Worm (Caenorhabditis elegans) whole organism, L1 larva: ENCODE data around the gene C16D9.5.

ENCODE experiments used
- aha-1 ChIP-seq: fragments of 150-350 bp; optimal IDR thresholded peaks from 2 replicates; lab custom pipeline; 2014; ENCODE audit warnings: missing biosample characterization, missing genetic modification characterization
- ama-1 ChIP-seq: fragments of 150-350 bp; optimal IDR thresholded peaks from 2 replicates; lab custom pipeline; 2014
- blmp-1 ChIP-seq: fragments of 150-350 bp; optimal IDR thresholded peaks from 2 replicates; lab custom pipeline; 2014; ENCODE audit warnings: missing biosample characterization, missing genetic modification characterization
- dpl-1 ChIP-seq, 3 experiments: fragments of 150-350 bp in 2 of 3; sonication (generic microtip) in 1 of 3; optimal IDR thresholded peaks; 2 replicates each; lab custom pipeline; 2014 to 2017; ENCODE audit warnings: missing biosample characterization in 3 of 3, missing genetic modification characterization in 3 of 3, missing genetic modification reagents in 3 of 3
- dsc-1 ChIP-seq: sonication (generic microtip); optimal IDR thresholded peaks from 2 replicates; lab custom pipeline; 2016; ENCODE audit warnings: mild to moderate bottlenecking, missing genetic modification characterization, missing compliant biosample characterization
- efl-1 ChIP-seq, 4 experiments: fragments of 150-350 bp; optimal IDR thresholded peaks in 3 of 4; peaks in 1 of 4; 1 replicate in 1 of 4; 2 replicates in 3 of 4; lab custom pipeline; 2014; ENCODE audit warnings: missing biosample characterization in 2 of 4, missing genetic modification characterization in 2 of 4, missing genetic modification reagents in 2 of 4
- egl-13 ChIP-seq: sonication (generic microtip); optimal IDR thresholded peaks from 2 replicates; lab custom pipeline; 2016; ENCODE audit warnings: missing genotype, missing genetic modification reagents, missing genetic modification characterization, missing compliant biosample characterization
- egl-27 ChIP-seq, 2 experiments: fragments of 150-350 bp in 1 of 2; sonication (generic microtip); optimal IDR thresholded peaks; 3 replicates each; lab custom pipeline; 2017 to 2018; ENCODE audit warnings: missing biosample characterization in 2 of 2, missing genetic modification characterization in 2 of 2, missing genetic modification reagents in 2 of 2
- elt-2 ChIP-seq: sonication (generic microtip); optimal IDR thresholded peaks from 2 replicates; lab custom pipeline; 2016; ENCODE audit warnings: missing genetic modification characterization, mild to moderate bottlenecking, inconsistent platforms, missing compliant biosample characterization, missing genetic modification reagents
- fkh-10 ChIP-seq: sonication (generic microtip); optimal IDR thresholded peaks from 2 replicates; lab custom pipeline; 2017; ENCODE audit warnings: missing biosample characterization, missing genetic modification reagents, missing genetic modification characterization
- fkh-4 ChIP-seq: sonication (generic microtip); optimal IDR thresholded peaks from 2 replicates; lab custom pipeline; 2016; ENCODE audit warnings: missing compliant biosample characterization, missing genetic modification characterization, borderline replicate concordance
- fkh-8 ChIP-seq: sonication (generic microtip); optimal IDR thresholded peaks from 2 replicates; lab custom pipeline; 2016; ENCODE audit warnings: mild to moderate bottlenecking, missing genetic modification characterization, missing compliant biosample characterization
- irx-1 ChIP-seq: sonication (generic microtip); optimal IDR thresholded peaks from 2 replicates; lab custom pipeline; 2016; ENCODE audit warnings: missing genetic modification characterization, missing compliant biosample characterization
- jun-1 ChIP-seq: fragments of 150-350 bp; optimal IDR thresholded peaks from 2 replicates; lab custom pipeline; 2014; ENCODE audit warnings: missing biosample characterization, missing genetic modification reagents, missing genetic modification characterization
- lin-14 ChIP-seq: fragments of 200-800 bp; sonication (Bioruptor generic); optimal IDR thresholded peaks from 2 replicates; lab custom pipeline; 2018; ENCODE audit warnings: mild to moderate bottlenecking, missing genetic modification characterization, moderate library complexity, missing compliant biosample characterization
- lin-35 ChIP-seq, 2 experiments: fragments of 150-350 bp; optimal IDR thresholded peaks; 2 replicates each; lab custom pipeline; 2014; ENCODE audit warnings: missing biosample characterization in 2 of 2, missing genetic modification characterization in 2 of 2, missing genetic modification reagents in 2 of 2
- lir-3 ChIP-seq: sonication (generic microtip); optimal IDR thresholded peaks from 2 replicates; lab custom pipeline; 2016; ENCODE audit warnings: mild to moderate bottlenecking, missing genetic modification characterization, moderate library complexity, missing compliant biosample characterization; ENCODE audit not compliant: poor library complexity
- mdl-1 ChIP-seq, 2 experiments: fragments of 150-350 bp; optimal IDR thresholded peaks; 2 replicates each; lab custom pipeline; 2014 to 2017; ENCODE audit warnings: missing biosample characterization in 2 of 2, missing genetic modification characterization in 2 of 2, inconsistent platforms in 1 of 2
- mef-2 ChIP-seq: fragments of 150-350 bp; optimal IDR thresholded peaks from 2 replicates; lab custom pipeline; 2014; ENCODE audit warnings: missing biosample characterization, missing genetic modification characterization
- nhr-12 ChIP-seq: sonication (generic microtip); optimal IDR thresholded peaks from 2 replicates; lab custom pipeline; 2017; ENCODE audit warnings: missing biosample characterization, missing genetic modification characterization
- nhr-47 ChIP-seq: sonication (generic microtip); optimal IDR thresholded peaks from 2 replicates; lab custom pipeline; 2016; ENCODE audit warnings: mild to moderate bottlenecking, missing genetic modification characterization, moderate library complexity, missing compliant biosample characterization
- nhr-71 ChIP-seq: sonication (generic microtip); optimal IDR thresholded peaks from 2 replicates; lab custom pipeline; 2016; ENCODE audit warnings: mild to moderate bottlenecking, missing genetic modification characterization, moderate library complexity, missing compliant biosample characterization
- nhr-76 ChIP-seq: sonication (generic microtip); optimal IDR thresholded peaks from 2 replicates; lab custom pipeline; 2017; ENCODE audit warnings: missing biosample characterization, missing genetic modification characterization
- pag-3 ChIP-seq: sonication (generic microtip); optimal IDR thresholded peaks from 2 replicates; lab custom pipeline; 2017; ENCODE audit warnings: missing genetic modification characterization, mild to moderate bottlenecking, missing compliant biosample characterization, antibody characterized with exemption, borderline replicate concordance; ENCODE audit not compliant: insufficient read depth
- pqm-1 ChIP-seq: sonication (generic microtip); optimal IDR thresholded peaks from 3 replicates; lab custom pipeline; 2017; ENCODE audit warnings: missing biosample characterization, missing genetic modification characterization
- snu-23 ChIP-seq: sonication (generic microtip); optimal IDR thresholded peaks from 2 replicates; lab custom pipeline; 2016; ENCODE audit warnings: missing genetic modification characterization, missing compliant biosample characterization
- sox-4 ChIP-seq: sonication (generic microtip); optimal IDR thresholded peaks from 2 replicates; lab custom pipeline; 2016; ENCODE audit warnings: missing genetic modification characterization, missing compliant biosample characterization
- sup-37 ChIP-seq: fragments of 200-800 bp; sonication (Bioruptor generic); optimal IDR thresholded peaks from 2 replicates; lab custom pipeline; 2018; ENCODE audit warnings: mild to moderate bottlenecking, missing genetic modification characterization, missing compliant biosample characterization
- swsn-7 ChIP-seq: sonication (generic microtip); optimal IDR thresholded peaks from 2 replicates; lab custom pipeline; 2016; ENCODE audit warnings: missing genetic modification characterization, missing compliant biosample characterization
- tbx-2 ChIP-seq: sonication (generic microtip); optimal IDR thresholded peaks from 2 replicates; lab custom pipeline; 2016; ENCODE audit warnings: missing genetic modification characterization, missing compliant biosample characterization
- tlp-1 ChIP-seq: fragments of 150-350 bp; optimal IDR thresholded peaks from 2 replicates; lab custom pipeline; 2014; ENCODE audit warnings: missing biosample characterization, missing genetic modification characterization
- unc-62 ChIP-seq: fragments of 150-350 bp; optimal IDR thresholded peaks from 2 replicates; lab custom pipeline; 2014; ENCODE audit warnings: missing biosample characterization, missing genetic modification reagents, missing genetic modification characterization
- unc-98 ChIP-seq: fragments of 200-800 bp; sonication (Bioruptor generic); IDR thresholded peaks from 2 replicates; pipeline ENCODE4 v1.3.6; 2022; ENCODE audit warnings: missing genetic modification characterization, missing compliant biosample characterization
- vab-15 ChIP-seq: sonication (generic microtip); optimal IDR thresholded peaks from 2 replicates; lab custom pipeline; 2017; ENCODE audit warnings: missing genotype, mild to moderate bottlenecking, missing genetic modification characterization, missing compliant biosample characterization
- zag-1 ChIP-seq: fragments of 150-350 bp; optimal IDR thresholded peaks from 2 replicates; lab custom pipeline; 2014; ENCODE audit warnings: missing biosample characterization, missing genetic modification characterization
- zip-4 ChIP-seq: fragments of 200-800 bp; sonication (Bioruptor generic); optimal IDR thresholded peaks from 2 replicates; lab custom pipeline; 2018; ENCODE audit warnings: mild to moderate bottlenecking, missing genetic modification characterization, moderate library complexity, missing compliant biosample characterization
- ztf-11 ChIP-seq, 2 experiments: sonication (generic microtip); optimal IDR thresholded peaks; 2 replicates each; lab custom pipeline; 2016 to 2017; ENCODE audit warnings: missing genetic modification characterization in 2 of 2, missing biosample characterization in 1 of 2, missing compliant biosample characterization in 1 of 2

Gene C16D9.5

ce11 chrV:8221083-8221538 lies 24.2 kb downstream of the C16D9.5 start, which contains the start of the genes cogc-6 and air-1 (continued):
- TF ChIP-seq blmp-1 (tag; lab: Kevin White, UChicago) (peak; percentile 13), sup-37 (GFP tag; lab: Kevin White, UChicago) (no peak), ama-1 (lab: Kevin White, UChicago) (no peak), swsn-7 (tag; lab: Kevin White, UChicago) (peak; percentile 15), egl-27 (tag; optimal IDR thresholded peaks at IDR 0.05; lab: Kevin White, UChicago) (no peak), snu-23 (GFP tag; lab: Kevin White, UChicago) (peak; percentile 35)

- TF ChIP-seq unc-62 (GFP tag; lab: Kevin White, UChicago), result no peak
- no peak for TF ChIP-seq tbx-2 (tag; lab: Kevin White, UChicago)
- no peak for TF ChIP-seq unc-98 (GFP tag; lab: Robert Waterston, UW)
- no peak for TF ChIP-seq mdl-1 (tag; optimal IDR thresholded peaks at IDR 0.05; lab: Kevin White, UChicago)
- no peak for TF ChIP-seq nhr-47 (tag; lab: Kevin White, UChicago)
- no peak for TF ChIP-seq zag-1 (tag; lab: Kevin White, UChicago)
- TF ChIP-seq irx-1 (tag; lab: Kevin White, UChicago), result no peak
- TF ChIP-seq nhr-71, result no peak
- no peak for TF ChIP-seq mef-2 (tag; lab: Kevin White, UChicago)
- no peak for TF ChIP-seq dpl-1 (GFP tag; optimal IDR thresholded peaks at IDR 0.05; lab: Kevin White, UChicago)
- TF ChIP-seq lin-35 (GFP tag; optimal IDR thresholded peaks at IDR 0.05; lab: Kevin White, UChicago), result no peak
- no peak for TF ChIP-seq ztf-11 (tag; optimal IDR thresholded peaks at IDR 0.05; lab: Kevin White, UChicago)
- no peak for TF ChIP-seq sox-4 (tag; lab: Kevin White, UChicago)
- TF ChIP-seq lir-3, result no peak
- no peak for TF ChIP-seq aha-1 (tag; lab: Kevin White, UChicago)
Observed at ce11 chrV:8219550-8219949, 25.8 kb downstream of the C16D9.5 start.

- TF ChIP-seq fkh-8 (tag; lab: Kevin White, UChicago) (no peak), dsc-1 (tag; lab: Kevin White, UChicago) (peak; percentile 88), vab-15 (tag; lab: Kevin White, UChicago) (no peak), lin-35 (GFP tag; optimal IDR thresholded peaks at IDR 0.05; lab: Kevin White, UChicago) (peak in 1 of 2 experiments; percentile 13), fkh-10 (GFP tag; lab: Kevin White, UChicago) (peak; percentile 51), fkh-4 (tag; lab: Kevin White, UChicago) (peak; percentile 23), zip-4 (GFP tag; lab: Kevin White, UChicago) (no peak), nhr-47 (tag; lab: Kevin White, UChicago) (no peak), jun-1 (no peak), nhr-71 (peak; percentile 10), sox-4 (tag; lab: Kevin White, UChicago) (no peak), sup-37 (GFP tag; lab: Kevin White, UChicago) (no peak), efl-1 (optimal IDR thresholded peaks at IDR 0.05; lab: Kevin White, UChicago) (no peak), efl-1 (GFP tag; optimal IDR thresholded peaks at IDR 0.05 in 1 of 2; lab: Kevin White, UChicago) (peak in 1 of 2 experiments; percentile 82), tlp-1 (tag; lab: Kevin White, UChicago) (no peak), pag-3 (no peak), lin-14 (GFP tag; lab: Kevin White, UChicago) (peak; percentile 56), nhr-12 (tag; lab: Kevin White, UChicago) (no peak), nhr-76 (tag; lab: Kevin White, UChicago) (no peak)
Observed at ce11 chrV:8217661-8218265, 27.6 kb downstream of the C16D9.5 start, which contains the start of gene K07C11.8. TSS of gene K07C11.8 (minus strand) at chrV:8217884.

- TF ChIP-seq egl-13 (tag; lab: Kevin White, UChicago) (no peak), efl-1 (optimal IDR thresholded peaks at IDR 0.05; lab: Kevin White, UChicago) (no peak), efl-1 (GFP tag; optimal IDR thresholded peaks at IDR 0.05 in 1 of 2; lab: Kevin White, UChicago) (peak in 1 of 2 experiments; percentile 58), elt-2 (tag; lab: Kevin White, UChicago) (peak; percentile 74), pqm-1 (tag; lab: Kevin White, UChicago) (peak; percentile 91)
Observed at ce11 chrV:8217118-8217517, 28.2 kb downstream of the C16D9.5 start.
